Fruit fly (Drosophila melanogaster): ENCODE data around the gene CG4820.

Gene CG4820

DNA sequence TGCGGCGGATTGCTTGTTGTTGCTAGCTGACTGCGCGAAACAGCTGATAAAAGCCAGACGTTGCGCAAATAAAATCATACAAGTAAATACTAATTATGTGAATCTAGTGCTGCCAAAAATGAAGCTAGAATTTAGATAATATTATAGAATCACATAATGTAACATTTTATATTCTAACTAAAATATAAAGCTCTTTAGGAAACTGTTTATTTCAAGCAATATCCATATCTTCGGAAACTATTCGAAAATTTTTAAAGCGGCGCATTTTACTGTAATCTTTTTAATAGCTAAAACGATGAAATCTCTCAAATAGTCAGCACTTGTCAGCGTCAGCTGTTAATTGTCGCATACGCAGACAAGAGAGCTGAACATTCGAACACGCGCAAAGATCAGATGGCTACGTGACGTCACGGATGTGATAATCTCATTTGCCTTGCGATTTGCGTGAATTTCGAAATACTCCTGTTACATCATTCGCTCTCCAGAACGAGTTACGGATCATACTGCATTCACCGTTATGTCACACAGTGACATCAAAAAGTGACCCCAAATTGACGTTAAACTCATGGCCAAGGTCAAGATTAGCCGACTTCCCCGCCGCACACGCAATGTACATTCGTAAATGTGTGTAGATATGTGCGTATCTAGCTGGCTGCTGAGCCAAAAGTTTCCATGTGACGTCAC lies 26.9 kb downstream of the CG4820 start:
- TF ChIP-seq HLH106 (tag; optimal IDR thresholded peaks at IDR 0.05) = peak; percentile 37
- no peak for TF ChIP-seq br (GFP tag; optimal IDR thresholded peaks at IDR 0.05)
- peak in 1 of 2 experiments; percentile 56 for TF ChIP-seq foxo (GFP tag; optimal IDR thresholded peaks at IDR 0.05)
- TF ChIP-seq h (GFP tag; optimal IDR thresholded peaks at IDR 0.05) = no peak
- no peak for TF ChIP-seq N (GFP tag; optimal IDR thresholded peaks at IDR 0.05)
- TF ChIP-seq Hr83 (GFP tag; optimal IDR thresholded peaks at IDR 0.05; ENCODE audit: poor library complexity, severe bottlenecking) = no peak
- TF ChIP-seq dmrt93B (GFP tag; optimal IDR thresholded peaks at IDR 0.05) = no peak
- no peak for TF ChIP-seq sage (GFP tag; optimal IDR thresholded peaks at IDR 0.05)
- peak; percentile 22 for TF ChIP-seq rgr (GFP tag; optimal IDR thresholded peaks at IDR 0.05)
- no peak for TF ChIP-seq psq (GFP tag; optimal IDR thresholded peaks at IDR 0.05)
- TF ChIP-seq Jra (GFP tag; optimal IDR thresholded peaks at IDR 0.05) = no peak
- TF ChIP-seq Vsx2 (GFP tag; optimal IDR thresholded peaks at IDR 0.05; ENCODE audit: partially characterized antibody) = no peak
- no peak for TF ChIP-seq Dfd (GFP tag; optimal IDR thresholded peaks at IDR 0.05)
- TF ChIP-seq jim (GFP tag; optimal IDR thresholded peaks at IDR 0.05) = no peak
- peak; percentile 83 for TF ChIP-seq Myc (optimal IDR thresholded peaks at IDR 0.05)
- TF ChIP-seq OdsH (GFP tag; optimal IDR thresholded peaks at IDR 0.05) = peak; percentile 38
- no peak for TF ChIP-seq CrebA (GFP tag; optimal IDR thresholded peaks at IDR 0.05; ENCODE audit: borderline replicate concordance)

- TF ChIP-seq Sp1 (GFP tag; optimal IDR thresholded peaks at IDR 0.05) (peak; percentile 32), N (GFP tag; optimal IDR thresholded peaks at IDR 0.05) (no peak), Myc (optimal IDR thresholded peaks at IDR 0.05) (peak; percentile 73), sv (GFP tag; optimal IDR thresholded peaks at IDR 0.05) (peak; percentile 26), Abd-B (GFP tag; optimal IDR thresholded peaks at IDR 0.05) (no peak), rgr (GFP tag; optimal IDR thresholded peaks at IDR 0.05) (peak; percentile 37), Dif (GFP tag; optimal IDR thresholded peaks at IDR 0.05; ENCODE audit: partially characterized antibody) (no peak), dl (GFP tag; optimal IDR thresholded peaks at IDR 0.05; ENCODE audit: insufficient read depth in 1 of 2, partially characterized antibody in 2 of 2) (no peak), lola (GFP tag; optimal IDR thresholded peaks at IDR 0.05) (no peak), Dfd (GFP tag; optimal IDR thresholded peaks at IDR 0.05) (no peak), woc (GFP tag; optimal IDR thresholded peaks at IDR 0.05) (no peak), dsf (GFP tag; optimal IDR thresholded peaks at IDR 0.05; ENCODE audit: borderline replicate concordance) (peak; percentile 24), Jra (GFP tag; optimal IDR thresholded peaks at IDR 0.05) (peak; percentile 40), Hr78 (GFP tag; optimal IDR thresholded peaks at IDR 0.05) (no peak), Hr83 (GFP tag; optimal IDR thresholded peaks at IDR 0.05; ENCODE audit: poor library complexity, severe bottlenecking) (peak; percentile 65), fru (GFP tag; optimal IDR thresholded peaks at IDR 0.05) (peak; percentile 49), OdsH (GFP tag; optimal IDR thresholded peaks at IDR 0.05) (no peak), CG32264 (GFP tag; optimal IDR thresholded peaks at IDR 0.05) (peak; percentile 28), br (GFP tag; optimal IDR thresholded peaks at IDR 0.05) (no peak), h (GFP tag; optimal IDR thresholded peaks at IDR 0.05) (peak; percentile 46), CrebA (GFP tag; optimal IDR thresholded peaks at IDR 0.05; ENCODE audit: borderline replicate concordance) (no peak), CG9705 (GFP tag; optimal IDR thresholded peaks at IDR 0.05) (no peak), Vsx2 (GFP tag; optimal IDR thresholded peaks at IDR 0.05; ENCODE audit: partially characterized antibody) (no peak), Rel (GFP tag; optimal IDR thresholded peaks at IDR 0.05) (no peak), Rel (tag; optimal IDR thresholded peaks at IDR 0.05) (no peak), ey (GFP tag; optimal IDR thresholded peaks at IDR 0.05) (no peak), dmrt93B (GFP tag; optimal IDR thresholded peaks at IDR 0.05) (no peak)
Observed at dm6 chr3R:11243951-11244660, 27.8 kb downstream of the CG4820 start, which contains the start of the genes CG17734 and CG5214. Gene CG17734 (minus strand): TSS chr3R:11243999. Gene CG5214 (plus strand): TSS chr3R:11244302.

DNA sequence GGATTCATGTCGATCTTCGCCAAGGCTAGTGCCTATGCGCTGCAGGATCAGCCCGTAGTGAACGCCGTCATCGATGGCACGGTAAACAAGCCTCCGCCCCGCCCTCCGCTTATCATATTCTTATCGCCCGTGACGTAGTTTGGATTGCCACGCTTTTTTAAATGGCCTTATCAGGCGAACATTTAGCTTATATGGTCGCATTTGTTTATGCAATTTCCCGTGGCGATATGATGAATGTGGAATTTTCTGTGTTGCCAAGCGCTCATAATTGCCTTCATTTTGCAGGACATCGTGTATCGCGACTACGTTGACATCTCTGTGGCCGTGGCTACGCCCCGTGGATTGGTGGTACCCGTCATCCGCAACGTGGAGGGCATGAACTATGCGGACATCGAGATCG lies 29.5 kb downstream of the CG4820 start:
- TF ChIP-seq h (GFP tag; optimal IDR thresholded peaks at IDR 0.05) (no peak), dl (GFP tag; optimal IDR thresholded peaks at IDR 0.05; ENCODE audit: insufficient read depth in 1 of 2, partially characterized antibody in 2 of 2) (no peak), CG32264 (GFP tag; optimal IDR thresholded peaks at IDR 0.05) (no peak), HLH106 (tag; optimal IDR thresholded peaks at IDR 0.05) (no peak), CG9705 (GFP tag; optimal IDR thresholded peaks at IDR 0.05) (no peak), Hr83 (GFP tag; optimal IDR thresholded peaks at IDR 0.05; ENCODE audit: poor library complexity, severe bottlenecking) (no peak), brk (GFP tag; optimal IDR thresholded peaks at IDR 0.05) (no peak), Hnf4 (GFP tag; optimal IDR thresholded peaks at IDR 0.05) (no peak), GATAd (GFP tag; optimal IDR thresholded peaks at IDR 0.05) (no peak), Sp1 (GFP tag; optimal IDR thresholded peaks at IDR 0.05) (no peak), Myc (optimal IDR thresholded peaks at IDR 0.05) (no peak), usp (GFP tag; optimal IDR thresholded peaks at IDR 0.05) (no peak)

Measured in whole organism, wandering third instar larva.